Worm (Caenorhabditis elegans) whole organism, early embryonic: Measurements from ENCODE around the gene D1054.8.

Experiments used
- B0310.2 ChIP-seq: sonication (generic microtip); optimal IDR thresholded peaks from 2 replicates; lab custom pipeline; 2016; ENCODE audit warnings: mild to moderate bottlenecking, missing genetic modification characterization, missing compliant biosample characterization
- F13C5.2 ChIP-seq: sonication (generic microtip); optimal IDR thresholded peaks from 2 replicates; lab custom pipeline; 2017; ENCODE audit warnings: mild to moderate bottlenecking, missing genetic modification characterization, inconsistent platforms, missing compliant biosample characterization
- aly-1 ChIP-seq: sonication (generic microtip); optimal IDR thresholded peaks from 2 replicates; lab custom pipeline; 2016; ENCODE audit warnings: missing genetic modification characterization, missing compliant biosample characterization
- ama-1 ChIP-seq: fragments of 150-350 bp; optimal IDR thresholded peaks from 2 replicates; lab custom pipeline; 2014
- ceh-13 ChIP-seq: fragments of 200-800 bp; sonication (Bioruptor generic); optimal IDR thresholded peaks from 2 replicates; lab custom pipeline; 2018; ENCODE audit warnings: mild to moderate bottlenecking, missing genetic modification characterization, missing compliant biosample characterization
- ceh-36 ChIP-seq: sonication (generic microtip); optimal IDR thresholded peaks from 2 replicates; lab custom pipeline; 2016; ENCODE audit warnings: missing genetic modification characterization, inconsistent platforms, missing compliant biosample characterization
- ets-7 ChIP-seq: sonication (generic microtip); optimal IDR thresholded peaks from 2 replicates; lab custom pipeline; 2016; ENCODE audit warnings: missing genotype, missing genetic modification characterization, missing compliant biosample characterization
- flt-1 ChIP-seq: fragments of 200-800 bp; sonication (Bioruptor generic); IDR thresholded peaks from 2 replicates; pipeline ENCODE4 v1.3.6; 2022; ENCODE audit warnings: missing genetic modification characterization, missing compliant biosample characterization
- hmbx-1 ChIP-seq: sonication (generic microtip); optimal IDR thresholded peaks from 2 replicates; lab custom pipeline; 2016; ENCODE audit warnings: mild to moderate bottlenecking, missing genetic modification characterization, missing compliant biosample characterization
- hmg-4 ChIP-seq: fragments of 200-800 bp; sonication (Bioruptor generic); optimal IDR thresholded peaks from 2 replicates; lab custom pipeline; 2018; ENCODE audit warnings: mild to moderate bottlenecking, missing genetic modification characterization, missing compliant biosample characterization
- hnd-1 ChIP-seq: sonication (generic microtip); optimal IDR thresholded peaks from 2 replicates; lab custom pipeline; 2016; ENCODE audit warnings: missing genetic modification characterization, missing compliant biosample characterization
- pes-1 ChIP-seq: fragments of 200-800 bp; sonication (Bioruptor generic); IDR thresholded peaks from 2 replicates; pipeline ENCODE4 v1.3.6; 2022; ENCODE audit warnings: missing genetic modification reagents, missing genetic modification characterization, missing compliant biosample characterization
- scrt-1 ChIP-seq: fragments of 200-800 bp; sonication (Bioruptor generic); IDR thresholded peaks from 2 replicates; pipeline ENCODE4 v1.3.6; 2022; ENCODE audit warnings: missing genetic modification characterization, missing compliant biosample characterization
- sea-1 ChIP-seq: fragments of 200-800 bp; sonication (Bioruptor generic); conservative IDR thresholded peaks from 2 replicates; pipeline ENCODE4 v1.3.6; 2022; ENCODE audit warnings: missing genetic modification characterization, missing compliant biosample characterization
- tbx-11 ChIP-seq: fragments of 200-800 bp; sonication (Bioruptor generic); IDR thresholded peaks from 2 replicates; pipeline ENCODE4 v1.3.6; 2022; ENCODE audit warnings: missing genetic modification characterization, missing compliant biosample characterization
- tbx-37 ChIP-seq: fragments of 200-800 bp; sonication (Bioruptor generic); conservative IDR thresholded peaks from 2 replicates; pipeline ENCODE4 v1.3.6; 2022; ENCODE audit warnings: missing genetic modification reagents, missing genetic modification characterization, missing compliant biosample characterization
- tra-4 ChIP-seq: sonication (generic microtip); optimal IDR thresholded peaks from 2 replicates; lab custom pipeline; 2017; ENCODE audit warnings: missing genetic modification characterization, missing compliant biosample characterization

The D1054.8 gene

DNA sequence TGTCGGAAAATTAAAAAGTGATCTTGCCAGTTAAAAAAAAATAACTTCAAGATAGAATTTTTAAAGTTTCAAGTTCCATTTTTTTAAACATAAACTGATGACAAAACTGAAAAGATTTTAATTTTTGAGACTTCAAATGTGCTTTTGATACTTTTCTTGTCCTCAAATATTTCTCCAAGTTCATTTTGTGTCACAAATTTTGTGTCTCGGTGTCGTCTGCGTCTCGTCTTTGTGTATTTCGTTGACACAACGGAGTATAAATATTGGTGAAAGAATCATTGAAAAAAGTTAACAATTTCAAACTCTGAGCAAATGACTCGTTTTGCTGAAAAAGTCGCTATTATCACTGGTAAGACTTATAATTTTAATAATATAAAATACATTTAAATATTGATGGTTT, at the start of gene D1054.8:
TSS of gene D1054.8 (plus strand) at position 301 of the 400 bp plus-strand sequence.
- TF ChIP-seq ama-1 (lab: Kevin White, UChicago): no peak
- TF ChIP-seq pes-1 (GFP tag; lab: Robert Waterston, UW): no peak
- no peak for TF ChIP-seq aly-1
- TF ChIP-seq hnd-1 (tag; lab: Kevin White, UChicago): no peak
- TF ChIP-seq tbx-37 (GFP tag; lab: Robert Waterston, UW): no peak
- TF ChIP-seq hmg-4 (GFP tag; lab: Kevin White, UChicago): no peak
- TF ChIP-seq ceh-13 (GFP tag; lab: Kevin White, UChicago): no peak
- no peak for TF ChIP-seq ceh-36 (tag; lab: Kevin White, UChicago)
- TF ChIP-seq B0310.2 (tag; lab: Kevin White, UChicago): no peak
- no peak for TF ChIP-seq sea-1
- TF ChIP-seq scrt-1 (GFP tag; lab: Robert Waterston, UW): no peak
- TF ChIP-seq flt-1 (GFP tag; lab: Robert Waterston, UW): no peak
- TF ChIP-seq tbx-11 (GFP tag; lab: Robert Waterston, UW): no peak
- no peak for TF ChIP-seq tra-4 (tag; lab: Kevin White, UChicago)
- TF ChIP-seq F13C5.2 (tag; lab: Kevin White, UChicago): no peak
- no peak for TF ChIP-seq hmbx-1 (tag; lab: Kevin White, UChicago)
- TF ChIP-seq ets-7 (tag; lab: Kevin White, UChicago): no peak

- TF ChIP-seq tbx-11 (GFP tag; lab: Robert Waterston, UW): no peak
- TF ChIP-seq aly-1: no peak
- TF ChIP-seq tbx-37 (GFP tag; lab: Robert Waterston, UW): peak; percentile 27; the same call in 1 of the 2 replicates
- TF ChIP-seq sea-1: no peak
Observed at ce11 chrV:10736756-10737155, 47.4 kb upstream of the D1054.8 start, which contains the start of the genes mre-11 and wdr-5.3. Gene mre-11 (minus strand): TSS chrV:10736868. Gene wdr-5.3 (plus strand): TSS chrV:10737116.

DNA sequence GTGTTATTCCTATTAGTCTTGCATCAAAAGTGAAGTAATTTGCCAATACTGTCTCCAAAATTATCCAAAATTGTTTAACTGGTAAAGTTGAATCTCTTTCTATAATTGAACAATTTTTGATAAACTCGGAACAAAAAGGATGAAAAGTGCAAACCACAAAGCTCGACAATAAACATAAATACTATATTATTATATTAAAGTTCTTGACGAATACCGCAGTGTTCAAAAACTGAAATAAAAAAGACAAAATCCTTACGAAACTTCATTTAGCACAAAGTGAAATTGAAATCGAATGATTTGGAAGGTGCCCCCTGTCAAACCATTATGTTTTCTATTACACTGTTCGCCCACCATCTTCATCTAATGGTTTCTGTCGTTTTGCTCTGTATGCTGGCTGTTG, 42.8 kb upstream of the D1054.8 start, which contains the start of gene ZC302.3:
TSS of gene ZC302.3 (minus strand) at position 101 of the 400 bp plus-strand sequence.
- TF ChIP-seq tra-4 (tag; lab: Kevin White, UChicago) (no peak), tbx-11 (GFP tag; lab: Robert Waterston, UW) (no peak), scrt-1 (GFP tag; lab: Robert Waterston, UW) (no peak), hmbx-1 (tag; lab: Kevin White, UChicago) (no peak), ama-1 (lab: Kevin White, UChicago) (no peak), tbx-37 (GFP tag; lab: Robert Waterston, UW) (no peak), ceh-36 (tag; lab: Kevin White, UChicago) (no peak), hnd-1 (tag; lab: Kevin White, UChicago) (no peak), flt-1 (GFP tag; lab: Robert Waterston, UW) (no peak), ceh-13 (GFP tag; lab: Kevin White, UChicago) (no peak), B0310.2 (tag; lab: Kevin White, UChicago) (no peak), sea-1 (no peak)

ce11 chrV:10743649-10744048, 40.5 kb upstream of the D1054.8 start, which contains the start of gene srj-22:
Gene srj-22 (minus strand): TSS chrV:10743749.
- no peak for TF ChIP-seq ama-1 (lab: Kevin White, UChicago)
- no peak for TF ChIP-seq tbx-11 (GFP tag; lab: Robert Waterston, UW)
- TF ChIP-seq hmbx-1 (tag; lab: Kevin White, UChicago): no peak
- no peak for TF ChIP-seq hmg-4 (GFP tag; lab: Kevin White, UChicago)
- no peak for TF ChIP-seq F13C5.2 (tag; lab: Kevin White, UChicago)
- TF ChIP-seq ceh-36 (tag; lab: Kevin White, UChicago): no peak
- no peak for TF ChIP-seq aly-1
- no peak for TF ChIP-seq tra-4 (tag; lab: Kevin White, UChicago)
- no peak for TF ChIP-seq flt-1 (GFP tag; lab: Robert Waterston, UW)
- no peak for TF ChIP-seq B0310.2 (tag; lab: Kevin White, UChicago)
- TF ChIP-seq scrt-1 (GFP tag; lab: Robert Waterston, UW): no peak
- TF ChIP-seq pes-1 (GFP tag; lab: Robert Waterston, UW): no peak
- TF ChIP-seq tbx-37 (GFP tag; lab: Robert Waterston, UW): no peak
- no peak for TF ChIP-seq ceh-13 (GFP tag; lab: Kevin White, UChicago)
- TF ChIP-seq ets-7 (tag; lab: Kevin White, UChicago): no peak
- no peak for TF ChIP-seq hnd-1 (tag; lab: Kevin White, UChicago)
- no peak for TF ChIP-seq sea-1

DNA sequence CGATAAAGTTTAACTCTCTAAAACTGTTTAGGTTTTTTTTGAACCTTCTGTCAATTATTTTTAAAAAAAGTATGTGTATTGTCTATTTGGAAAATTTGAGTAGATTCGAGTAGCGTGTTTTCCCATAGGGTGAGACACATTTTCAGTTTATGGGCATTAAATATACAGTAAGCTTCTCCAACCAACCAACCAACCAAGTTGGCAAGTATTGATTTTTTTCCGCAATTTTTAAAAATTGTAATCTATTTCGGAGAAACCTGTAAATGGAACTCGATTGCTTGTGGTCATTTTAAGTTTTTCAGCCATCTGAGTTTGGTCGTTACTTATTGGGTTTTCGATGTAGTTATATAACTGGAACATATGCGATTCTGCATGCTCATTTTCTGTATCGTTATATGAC, 39.1 kb upstream of the D1054.8 start, which contains the start of gene srj-21:
TSS of gene srj-21 (plus strand) at position 301 of the 400 bp plus-strand sequence.
- no peak for TF ChIP-seq ama-1 (lab: Kevin White, UChicago)
- TF ChIP-seq ceh-13 (GFP tag; lab: Kevin White, UChicago): no peak
- no peak for TF ChIP-seq pes-1 (GFP tag; lab: Robert Waterston, UW)
- no peak for TF ChIP-seq ceh-36 (tag; lab: Kevin White, UChicago)

DNA sequence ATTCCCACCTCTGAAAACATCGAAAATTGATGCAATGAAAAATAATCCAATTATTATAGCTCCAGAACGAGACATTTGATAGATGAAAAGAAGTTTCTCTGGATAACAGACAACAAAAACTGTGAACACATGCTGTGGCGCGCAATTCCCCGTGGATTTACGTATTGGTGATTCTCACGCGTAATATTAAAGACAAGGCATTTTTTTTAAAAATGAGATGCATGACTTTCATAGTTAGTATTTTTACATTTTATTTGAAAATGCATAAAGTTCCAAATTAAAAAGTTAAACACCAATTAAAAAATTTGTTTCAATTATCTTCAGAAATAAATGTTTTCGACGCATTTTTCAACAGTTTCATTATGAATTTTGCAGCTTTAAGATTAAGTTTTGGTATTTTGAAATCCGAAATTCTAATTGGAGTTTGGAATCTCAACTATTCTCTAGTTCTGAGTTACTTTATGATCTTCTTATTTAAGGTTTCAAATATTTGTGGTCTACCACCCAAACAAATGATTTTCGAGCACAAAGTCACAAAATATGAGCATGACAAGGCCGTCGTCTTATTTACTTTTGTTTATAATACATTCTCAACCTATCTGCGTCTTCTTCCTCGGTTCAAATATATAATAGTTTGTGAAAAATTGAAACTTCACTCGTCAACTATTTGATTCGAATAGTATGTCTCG, 36.7 kb upstream of the D1054.8 start, which contains the start of the genes selt-1.2 and F28H7.2:
TSS of gene selt-1.2 (minus strand) at position 101 of the 689 bp plus-strand sequence.
TSS of gene F28H7.2 (plus strand) at position 639 of the 689 bp plus-strand sequence.
- TF ChIP-seq ets-7 (tag; lab: Kevin White, UChicago) (no peak), hnd-1 (tag; lab: Kevin White, UChicago) (no peak), pes-1 (GFP tag; lab: Robert Waterston, UW) (no peak), F13C5.2 (tag; lab: Kevin White, UChicago) (no peak), B0310.2 (tag; lab: Kevin White, UChicago) (no peak), hmg-4 (GFP tag; lab: Kevin White, UChicago) (no peak), flt-1 (GFP tag; lab: Robert Waterston, UW) (no peak), hmbx-1 (tag; lab: Kevin White, UChicago) (no peak), tbx-11 (GFP tag; lab: Robert Waterston, UW) (no peak), sea-1 (no peak), aly-1 (no peak), ceh-13 (GFP tag; lab: Kevin White, UChicago) (no peak), tbx-37 (GFP tag; lab: Robert Waterston, UW) (no peak), ama-1 (lab: Kevin White, UChicago) (no peak), tra-4 (tag; lab: Kevin White, UChicago) (no peak)
